Fruit fly (Drosophila melanogaster) whole organism, pupa: Measurements from ENCODE around the gene Prp40.
A peak's percentile ranks its signal among the peaks of the same experiment; 100 is the strongest.

Source experiments
- CG12605 ChIP-seq: fragments of 200-800 bp; sonication (Bioruptor generic); IDR thresholded peaks from 2 replicates; pipeline ENCODE4 v1.3.6; 2022; ENCODE audit warnings: missing biosample characterization, missing genetic modification characterization
- CG4496 ChIP-seq: fragments of 200-800 bp; sonication (Bioruptor generic); IDR thresholded peaks from 3 replicates; pipeline ENCODE4 v1.3.6; 2022; ENCODE audit warnings: missing biosample characterization, missing genetic modification characterization
- Snoo ChIP-seq: fragments of 200-800 bp; sonication (Bioruptor generic); optimal IDR thresholded peaks from 3 replicates; lab custom pipeline; 2017; ENCODE audit warnings: missing biosample characterization, mild to moderate bottlenecking, missing genetic modification characterization, inconsistent platforms

DNA sequence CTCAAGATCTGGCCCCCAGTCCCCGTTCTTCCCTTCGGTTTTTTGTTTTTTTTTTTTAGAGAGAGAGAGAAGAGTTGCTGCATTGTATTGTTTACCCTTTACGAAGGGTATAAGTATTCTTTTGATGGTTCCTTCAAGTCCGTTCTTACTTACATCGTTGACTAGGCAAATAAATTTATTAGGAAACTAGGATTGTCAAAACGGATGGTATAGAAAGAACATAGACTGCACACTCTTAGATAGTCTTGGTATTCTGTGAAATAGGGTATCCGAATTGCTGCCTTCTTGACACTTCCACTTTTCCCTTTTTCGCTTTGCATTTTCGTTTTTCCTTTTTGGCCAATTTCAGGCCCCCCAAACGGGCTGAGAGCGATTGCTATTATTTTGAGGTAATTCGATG, 11.5 kb upstream of the Prp40 start:
- TF ChIP-seq CG12605 (GFP tag; lab: Robert Waterston, UW) (no peak; the same call in 1 of the 2 replicates), Snoo (tag; lab: Kevin White, UChicago) (peak; percentile 78), CG4496 (GFP tag; lab: Robert Waterston, UW) (peak; percentile 60; the same call in 2 of the 3 replicates)
